Fruit fly (Drosophila melanogaster): ENCODE measurements around the gene png.

Gene png

dm6 chrX:1387149-1387752 is 29.9 kb upstream of the png start (continued):
- TF ChIP-seq BtbVII (GFP tag; optimal IDR thresholded peaks at IDR 0.05): peak; percentile 29
- peak; percentile 7 for TF ChIP-seq CG6813 (GFP tag; optimal IDR thresholded peaks at IDR 0.05)
- TF ChIP-seq CG1233 (GFP tag; optimal IDR thresholded peaks at IDR 0.05): no peak

- TF ChIP-seq Med (GFP tag) (peak; percentile 21), CG16813 (GFP tag; IDR thresholded peaks at IDR 0.05; ENCODE audit: partially characterized antibody) (no peak), ssp (GFP tag; IDR thresholded peaks at IDR 0.05) (no peak), cad (GFP tag; optimal IDR thresholded peaks at IDR 0.05) (no peak), Deaf1 (tag; optimal IDR thresholded peaks at IDR 0.05) (peak; percentile 61), Blimp-1 (GFP tag; optimal IDR thresholded peaks at IDR 0.05) (no peak), sens (GFP tag) (peak; percentile 19), CG14050 (GFP tag; IDR thresholded peaks at IDR 0.05) (no peak), dimm (GFP tag; IDR thresholded peaks at IDR 0.05) (no peak), CG12769 (tag; optimal IDR thresholded peaks at IDR 0.05) (peak; percentile 82), fd3F (GFP tag; optimal IDR thresholded peaks at IDR 0.05) (no peak)
Observed at dm6 chrX:1384232-1384631, 26.8 kb upstream of the png start.

dm6 chrX:1382489-1382888 is 25.1 kb upstream of the png start:
- TF ChIP-seq CG8290 (GFP tag; optimal IDR thresholded peaks at IDR 0.05): no peak
- no peak for TF ChIP-seq CG8290 (tag; optimal IDR thresholded peaks at IDR 0.05)
- no peak for TF ChIP-seq mld (GFP tag; IDR thresholded peaks at IDR 0.05; ENCODE audit: partially characterized antibody)
- TF ChIP-seq Bgb (GFP tag; IDR thresholded peaks at IDR 0.05; ENCODE audit: partially characterized antibody): no peak
- TF ChIP-seq HLH3B (GFP tag; IDR thresholded peaks at IDR 0.05): no peak
- peak; percentile 63 for TF ChIP-seq crol (GFP tag; IDR thresholded peaks at IDR 0.05)
- TF ChIP-seq Med (GFP tag): peak; percentile 40
- no peak for TF ChIP-seq ERR (GFP tag; optimal IDR thresholded peaks at IDR 0.05)

dm6 chrX:1381413-1381991 is 24.1 kb upstream of the png start:
- TF ChIP-seq onecut (GFP tag; IDR thresholded peaks at IDR 0.05) (peak; percentile 64; the same call in 1 of the 2 replicates), Hey (tag; optimal IDR thresholded peaks at IDR 0.05) (peak; percentile 27), ewg (GFP tag; optimal IDR thresholded peaks at IDR 0.05) (peak; percentile 30), CG10543 (GFP tag; optimal IDR thresholded peaks at IDR 0.05) (no peak), Bteb2 (GFP tag; optimal IDR thresholded peaks at IDR 0.05) (no peak), crp (GFP tag; optimal IDR thresholded peaks at IDR 0.05) (peak in 1 of 2 experiments; percentile 10), cwo (GFP tag; optimal IDR thresholded peaks at IDR 0.05) (peak; percentile 53), Deaf1 (tag; optimal IDR thresholded peaks at IDR 0.05) (peak; percentile 52), CG15514 (GFP tag; optimal IDR thresholded peaks at IDR 0.05) (peak; percentile 6), abd-A (tag; optimal IDR thresholded peaks at IDR 0.05) (peak; percentile 66), CG34376 (GFP tag; optimal IDR thresholded peaks at IDR 0.05) (no peak), cg (GFP tag; optimal IDR thresholded peaks at IDR 0.05) (peak; percentile 59), CG8089 (GFP tag; optimal IDR thresholded peaks at IDR 0.05) (no peak), pros (GFP tag; optimal IDR thresholded peaks at IDR 0.05) (peak; percentile 87), C15 (GFP tag; IDR thresholded peaks at IDR 0.05) (no peak), ab (GFP tag; optimal IDR thresholded peaks at IDR 0.05) (no peak), nerfin-1 (tag; optimal IDR thresholded peaks at IDR 0.05) (peak; percentile 56), CG10979 (tag; optimal IDR thresholded peaks at IDR 0.05) (no peak), CG2202 (tag; optimal IDR thresholded peaks at IDR 0.05) (no peak), Stat92E (GFP tag; optimal IDR thresholded peaks at IDR 0.05) (no peak), Sox102F (GFP tag; optimal IDR thresholded peaks at IDR 0.05) (no peak), corto (GFP tag; optimal IDR thresholded peaks at IDR 0.05) (no peak)
